Fruit fly (Drosophila melanogaster) whole organism, wandering third instar larva: ENCODE data around the gene CG43332.

Source experiments
- Hr78 ChIP-seq: fragments of >200 bp; optimal IDR thresholded peaks from 2 replicates; lab custom pipeline; 2017; ENCODE audit warnings: missing biosample characterization, missing genetic modification characterization
- Vsx2 ChIP-seq: fragments of 200-300, 225-300 bp; sonication (Bioruptor generic); optimal IDR thresholded peaks from 2 replicates; lab custom pipeline; 2018; ENCODE audit warnings: missing biosample characterization, missing genetic modification characterization; ENCODE audit not compliant: partially characterized antibody
- brk ChIP-seq: fragments of 200-800 bp; sonication (Bioruptor generic); optimal IDR thresholded peaks from 2 replicates; lab custom pipeline; 2016; ENCODE audit warnings: missing biosample characterization, mild to moderate bottlenecking, missing genetic modification characterization
- usp ChIP-seq: fragments of >200 bp; optimal IDR thresholded peaks from 2 replicates; lab custom pipeline; 2017; ENCODE audit warnings: missing biosample characterization, missing genetic modification characterization

DNA sequence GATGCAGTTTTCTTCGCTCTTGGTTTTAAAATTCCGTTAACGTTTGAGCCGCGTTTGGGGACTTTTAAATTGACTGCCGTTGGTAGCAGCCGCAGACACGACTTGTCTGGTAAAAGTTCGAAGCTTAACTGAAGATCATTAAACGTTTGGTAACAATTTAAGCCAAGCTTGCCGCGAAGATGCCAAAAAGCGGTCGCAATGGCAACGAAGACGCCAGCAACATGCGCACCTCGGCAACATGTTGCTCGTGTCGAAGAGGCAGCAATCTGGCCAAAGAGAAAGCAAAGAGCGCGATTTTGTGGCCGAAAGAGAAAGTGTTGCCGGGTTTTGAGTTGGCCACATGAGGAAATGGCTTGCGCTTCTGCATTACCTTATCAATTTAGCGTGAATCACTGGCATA, 17.5 kb upstream of the CG43332 start, which contains the start of gene CG43333:
- TF ChIP-seq Hr78 (GFP tag; lab: Kevin White, UChicago) (no peak), usp (GFP tag; lab: Kevin White, UChicago) (no peak), Vsx2 (GFP tag; lab: Kevin White, UChicago) (no peak), brk (GFP tag; lab: Kevin White, UChicago) (no peak)
